Worm (Caenorhabditis elegans): ENCODE measurements around the gene npr-38.

DNA sequence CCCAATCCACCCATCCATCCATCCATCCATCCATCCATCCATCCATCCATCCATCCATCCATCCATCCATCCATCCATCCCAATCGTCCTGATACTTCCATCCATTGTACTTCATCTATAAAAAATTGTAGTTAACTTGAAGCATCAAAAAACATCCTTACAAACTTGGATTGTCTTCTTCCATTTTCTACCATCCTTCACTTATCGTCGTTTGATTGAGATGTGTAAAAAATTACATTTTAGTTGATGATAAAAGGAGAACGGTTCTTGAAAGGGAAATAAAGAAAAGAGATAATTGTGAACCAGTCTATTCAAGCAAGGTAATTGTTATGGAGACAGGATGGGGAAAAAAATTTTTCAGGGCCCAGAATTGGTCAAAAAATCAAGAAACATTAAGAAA lies 46.3 kb downstream of the npr-38 start, which contains the start of gene C03B1.10:
- TF ChIP-seq K09A11.1 (tag; optimal IDR thresholded peaks at IDR 0.05; ENCODE audit: insufficient read depth), result no peak
- TF ChIP-seq hlh-15 (tag; optimal IDR thresholded peaks at IDR 0.05), result no peak
- TF ChIP-seq syd-9 (tag; optimal IDR thresholded peaks at IDR 0.05), result no peak
- TF ChIP-seq nhr-232 (tag; optimal IDR thresholded peaks at IDR 0.05), result no peak
- no peak for TF ChIP-seq pha-4 (tag; optimal IDR thresholded peaks at IDR 0.05)
- TF ChIP-seq unc-55 (GFP tag; optimal IDR thresholded peaks at IDR 0.05), result no peak
- no peak for TF ChIP-seq ttx-3 (tag; optimal IDR thresholded peaks at IDR 0.05)
- no peak for TF ChIP-seq ama-1 (optimal IDR thresholded peaks at IDR 0.05)
- TF ChIP-seq nhr-11 (tag; optimal IDR thresholded peaks at IDR 0.05), result no peak
- no peak for TF ChIP-seq hlh-13 (GFP tag; optimal IDR thresholded peaks at IDR 0.05)
- no peak for TF ChIP-seq npax-4 (tag; optimal IDR thresholded peaks at IDR 0.05)
- no peak for TF ChIP-seq pqm-1 (tag; optimal IDR thresholded peaks at IDR 0.05)
- no peak for TF ChIP-seq zip-5 (tag; optimal IDR thresholded peaks at IDR 0.05)
